Worm (Caenorhabditis elegans): ENCODE data around the gene hacl-1.
A peak's percentile ranks its signal among the peaks of the same experiment; 100 is the strongest.

The hacl-1 gene

DNA sequence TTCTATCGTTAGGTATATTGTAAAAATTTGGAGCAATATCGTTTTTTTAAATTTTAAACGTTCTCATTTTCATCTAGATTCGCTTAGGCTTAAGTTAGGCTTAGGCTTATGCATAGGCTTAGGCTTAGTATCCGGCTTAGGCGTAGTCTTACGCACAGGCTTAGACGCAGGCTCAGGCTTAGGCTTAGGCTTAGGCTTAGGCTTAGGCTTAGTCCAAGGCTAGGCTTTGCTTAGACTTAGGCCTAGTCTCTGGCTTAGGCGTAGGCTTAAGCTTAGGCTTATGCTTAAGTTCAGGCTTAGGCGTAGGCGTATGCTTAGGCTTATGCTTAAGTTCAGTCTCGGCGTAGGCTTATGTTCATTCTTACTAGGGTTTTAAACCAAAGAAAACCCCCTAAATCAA, 11.0 kb upstream of the hacl-1 start:
- 0 out of 2 replicates have a peak, but pooled peaks have one; percentile 21 for TF ChIP-seq let-526 (GFP tag; IDR thresholded peaks at IDR 0.05)
- no peak for TF ChIP-seq nhr-179 (tag; optimal IDR thresholded peaks at IDR 0.05)

DNA sequence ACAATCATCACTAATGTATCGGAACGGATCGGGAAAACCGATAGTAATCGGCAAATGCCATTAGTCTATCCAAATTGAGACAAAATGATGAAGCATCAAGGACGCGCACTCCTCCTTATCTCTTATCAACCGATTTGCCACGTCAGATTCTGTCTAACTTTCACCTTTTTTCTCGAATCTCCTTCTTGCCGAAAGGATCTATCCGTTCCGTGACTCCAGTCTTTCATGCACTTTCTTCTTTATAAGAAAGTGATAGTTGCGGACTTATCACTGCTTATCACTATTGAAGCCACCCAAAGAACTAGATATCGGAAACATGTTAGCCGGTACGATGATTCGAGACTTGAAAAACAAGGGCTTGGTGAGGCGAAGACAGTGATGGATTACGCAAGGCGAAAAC, 9.2 kb upstream of the hacl-1 start:
- TF ChIP-seq cebp-1 (GFP tag; IDR thresholded peaks at IDR 0.05): no peak
- TF ChIP-seq cebp-1 (tag; optimal IDR thresholded peaks at IDR 0.05): no peak
- no peak for TF ChIP-seq snpc-1.3 (tag; optimal IDR thresholded peaks at IDR 0.05; ENCODE audit: insufficient read depth)
- TF ChIP-seq bed-2 (GFP tag; IDR thresholded peaks at IDR 0.05): no peak
- TF ChIP-seq lsy-27 (tag; optimal IDR thresholded peaks at IDR 0.05; ENCODE audit: borderline replicate concordance, insufficient read depth): no peak
- no peak for TF ChIP-seq lsl-1 (GFP tag; optimal IDR thresholded peaks at IDR 0.05)

DNA sequence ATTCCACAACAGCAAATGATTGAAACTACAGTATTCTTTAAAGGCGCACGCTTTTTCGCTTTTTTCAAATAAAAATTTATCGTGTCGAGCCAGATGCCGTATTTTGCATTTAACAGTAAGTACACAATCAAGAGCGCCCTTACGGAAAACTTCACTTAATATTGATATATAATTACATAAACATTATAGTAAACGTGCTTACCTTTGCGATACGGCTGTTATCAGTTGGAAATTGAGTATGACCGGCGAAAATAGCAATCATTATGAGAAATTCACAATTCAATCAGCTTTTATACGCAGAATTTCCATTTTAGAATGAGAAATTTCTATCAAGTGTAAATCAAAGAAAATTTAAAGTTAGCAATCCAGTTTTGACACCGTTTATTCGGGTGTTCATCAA, 7.4 kb upstream of the hacl-1 start, which contains the start of gene B0334.20:
TSS of gene B0334.20 (minus strand) at position 262 of the 400 bp plus-strand sequence.
- peak; percentile 9 for TF ChIP-seq nhr-80 (tag; optimal IDR thresholded peaks at IDR 0.05)
- TF ChIP-seq athp-1 (tag; optimal IDR thresholded peaks at IDR 0.05): no peak
- TF ChIP-seq lsl-1 (GFP tag; optimal IDR thresholded peaks at IDR 0.05): peak; percentile 5
- no peak for TF ChIP-seq Y53G8AR.9 (GFP tag; conservative IDR thresholded peaks at IDR 0.05)

DNA sequence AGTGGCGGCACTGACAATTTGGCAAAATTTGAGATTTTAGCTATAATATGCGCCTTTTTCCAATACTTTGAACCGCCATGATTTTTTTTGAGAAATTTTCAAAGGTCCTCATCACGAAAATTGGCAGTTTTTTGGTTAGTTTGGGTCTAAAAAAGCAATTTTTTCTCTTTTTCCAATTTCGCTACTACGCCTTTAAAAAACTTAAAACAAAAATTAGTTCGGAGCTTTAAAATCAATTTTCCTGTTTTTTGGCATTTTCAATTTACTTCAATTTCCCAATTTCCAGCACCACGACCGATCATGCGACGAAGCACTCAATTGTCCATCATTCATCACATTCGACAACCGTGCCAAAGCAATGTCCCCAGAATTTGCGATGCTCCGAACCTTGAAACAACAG, 4.6 kb upstream of the hacl-1 start, which contains the start of gene B0334.5:
TSS of gene B0334.5 (plus strand) at position 301 of the 400 bp plus-strand sequence.
- TF ChIP-seq lin-26 (GFP tag; IDR thresholded peaks at IDR 0.05) (no peak), F55B11.4 (tag; optimal IDR thresholded peaks at IDR 0.05; ENCODE audit: borderline replicate concordance, insufficient read depth) (no peak), lag-1 (GFP tag; IDR thresholded peaks at IDR 0.05) (no peak), somi-1 (GFP tag; optimal IDR thresholded peaks at IDR 0.05) (no peak), aptf-2 (GFP tag; conservative IDR thresholded peaks at IDR 0.05) (no peak), ceh-40 (GFP tag; IDR thresholded peaks at IDR 0.05) (no peak), ceh-58 (GFP tag; IDR thresholded peaks at IDR 0.05) (no peak), let-526 (GFP tag; IDR thresholded peaks at IDR 0.05) (no peak), nfya-2 (GFP tag; IDR thresholded peaks at IDR 0.05) (no peak), rcor-1 (GFP tag; IDR thresholded peaks at IDR 0.05) (no peak), F10E7.11 (tag; optimal IDR thresholded peaks at IDR 0.05) (no peak), ets-4 (GFP tag; optimal IDR thresholded peaks at IDR 0.05) (no peak), ceh-27 (GFP tag; optimal IDR thresholded peaks at IDR 0.05) (no peak), ekl-4 (GFP tag; IDR thresholded peaks at IDR 0.05) (no peak), madf-10 (tag; optimal IDR thresholded peaks at IDR 0.05) (no peak), F49E8.2 (tag; optimal IDR thresholded peaks at IDR 0.05; ENCODE audit: insufficient read depth) (no peak)

DNA sequence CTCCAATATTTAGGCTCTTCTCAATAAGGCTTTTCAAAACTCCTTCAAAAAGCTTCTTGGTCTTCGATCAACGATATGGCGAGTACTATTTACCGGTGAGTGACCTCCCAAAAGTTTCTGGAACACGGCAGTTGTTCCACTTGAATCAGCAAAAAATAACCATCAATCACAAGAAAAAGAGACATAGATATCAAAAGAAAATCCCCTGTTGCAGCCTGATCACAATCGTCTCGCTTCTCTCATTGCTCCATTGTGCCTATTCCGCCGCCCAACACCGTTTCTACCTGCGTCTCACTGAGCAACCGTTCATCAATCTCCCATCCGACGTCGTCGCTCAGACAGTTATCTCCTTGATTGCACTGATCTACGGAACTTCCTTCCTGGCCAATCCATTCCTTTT, 4.0 kb upstream of the hacl-1 start, which contains the start of gene emc-5:
TSS of gene emc-5 (plus strand) at position 14 of the 400 bp plus-strand sequence.
- no peak for TF ChIP-seq snpc-1.1 (tag; optimal IDR thresholded peaks at IDR 0.05; ENCODE audit: insufficient read depth)
- TF ChIP-seq repo-1 (tag; optimal IDR thresholded peaks at IDR 0.05): peak; percentile 9
- TF ChIP-seq dox-1 (GFP tag; IDR thresholded peaks at IDR 0.05): 0 out of 2 replicates have a peak, but pooled peaks have one; percentile 5
- peak; percentile 36; the same call in 1 of the 2 replicates for TF ChIP-seq madf-6 (GFP tag; IDR thresholded peaks at IDR 0.05)
- TF ChIP-seq hmg-1.2 (GFP tag; IDR thresholded peaks at IDR 0.05): peak; percentile 22; the same call in 1 of the 2 replicates
- TF ChIP-seq F49E8.2 (tag; optimal IDR thresholded peaks at IDR 0.05; ENCODE audit: insufficient read depth): no peak
- TF ChIP-seq somi-1 (GFP tag; optimal IDR thresholded peaks at IDR 0.05): peak; percentile 10

Data from whole organism, young adult.